Worm (Caenorhabditis elegans): Measurements from ENCODE around the gene T20D3.6.
A peak's percentile ranks its signal among the peaks of the same experiment; 100 is the strongest.

Gene T20D3.6

ce11 chrIV:9316068-9316681 is 22.9 kb downstream of the T20D3.6 start, which contains the start of the genes F49C12.9 and rpn-7:
F49C12.9 (minus strand) TSS chrIV:9316215.
rpn-7 (plus strand) TSS chrIV:9316631.
- TF ChIP-seq fos-1 (tag; optimal IDR thresholded peaks at IDR 0.05): no peak
- TF ChIP-seq nhr-28 (tag; optimal IDR thresholded peaks at IDR 0.05): no peak
- no peak for TF ChIP-seq eor-1 (tag; optimal IDR thresholded peaks at IDR 0.05)
- no peak for TF ChIP-seq daf-12 (tag; optimal IDR thresholded peaks at IDR 0.05)
- TF ChIP-seq nhr-23 (tag; optimal IDR thresholded peaks at IDR 0.05): no peak
- no peak for TF ChIP-seq ztf-11 (tag; optimal IDR thresholded peaks at IDR 0.05)
- TF ChIP-seq mdl-1 (tag; optimal IDR thresholded peaks at IDR 0.05): no peak
- TF ChIP-seq nhr-67 (tag; optimal IDR thresholded peaks at IDR 0.05): no peak
- TF ChIP-seq nhr-11 (tag; optimal IDR thresholded peaks at IDR 0.05): no peak
- TF ChIP-seq elt-1 (tag; optimal IDR thresholded peaks at IDR 0.05): no peak
- TF ChIP-seq lin-15B (tag; optimal IDR thresholded peaks at IDR 0.05): peak; percentile 5
- no peak for TF ChIP-seq ama-1 (optimal IDR thresholded peaks at IDR 0.05)
- TF ChIP-seq fkh-2 (tag; optimal IDR thresholded peaks at IDR 0.05): no peak
- TF ChIP-seq aly-2 (tag; optimal IDR thresholded peaks at IDR 0.05): no peak
- no peak for TF ChIP-seq nhr-12 (tag; optimal IDR thresholded peaks at IDR 0.05)
- peak; percentile 61 for TF ChIP-seq lin-39 (tag; optimal IDR thresholded peaks at IDR 0.05)
- TF ChIP-seq pqm-1 (tag; optimal IDR thresholded peaks at IDR 0.05): no peak
- TF ChIP-seq mml-1 (tag; optimal IDR thresholded peaks at IDR 0.05): no peak
- TF ChIP-seq nhr-43 (tag; optimal IDR thresholded peaks at IDR 0.05; ENCODE audit: poor library complexity, severe bottlenecking): peak; percentile 8
- no peak for TF ChIP-seq ztf-4 (tag; optimal IDR thresholded peaks at IDR 0.05)
- TF ChIP-seq unc-62 (GFP tag; optimal IDR thresholded peaks at IDR 0.05): no peak
- no peak for TF ChIP-seq nhr-77 (tag; optimal IDR thresholded peaks at IDR 0.05)
- no peak for TF ChIP-seq ceh-9 (tag; optimal IDR thresholded peaks at IDR 0.05)
- no peak for TF ChIP-seq sea-2 (GFP tag; optimal IDR thresholded peaks at IDR 0.05)
- no peak for TF ChIP-seq nhr-237 (tag; optimal IDR thresholded peaks at IDR 0.05)
- no peak for TF ChIP-seq jun-1 (tag; optimal IDR thresholded peaks at IDR 0.05)
- no peak for TF ChIP-seq lsy-12 (tag; optimal IDR thresholded peaks at IDR 0.05)
- TF ChIP-seq pha-4 (tag; optimal IDR thresholded peaks at IDR 0.05): peak; percentile 52
- TF ChIP-seq R02D3.7 (tag; optimal IDR thresholded peaks at IDR 0.05): no peak
- TF ChIP-seq egl-5 (tag; optimal IDR thresholded peaks at IDR 0.05): peak; percentile 48
- no peak for TF ChIP-seq unc-39 (tag; optimal IDR thresholded peaks at IDR 0.05)
- TF ChIP-seq egl-27 (tag; optimal IDR thresholded peaks at IDR 0.05): no peak
- TF ChIP-seq ceh-16 (tag; optimal IDR thresholded peaks at IDR 0.05): no peak
- TF ChIP-seq fkh-10 (GFP tag; optimal IDR thresholded peaks at IDR 0.05): no peak
- TF ChIP-seq zag-1 (tag; optimal IDR thresholded peaks at IDR 0.05): no peak
- TF ChIP-seq tbx-2 (tag; optimal IDR thresholded peaks at IDR 0.05): no peak
- peak; percentile 56 for TF ChIP-seq nfya-1 (tag; optimal IDR thresholded peaks at IDR 0.05; ENCODE audit: insufficient read depth)
- TF ChIP-seq ceh-82 (tag; optimal IDR thresholded peaks at IDR 0.05): no peak
- TF ChIP-seq ceh-28 (tag; optimal IDR thresholded peaks at IDR 0.05): no peak
- peak; percentile 99 for TF ChIP-seq skn-1 (tag; optimal IDR thresholded peaks at IDR 0.05)
- TF ChIP-seq nhr-25 (tag; optimal IDR thresholded peaks at IDR 0.05): no peak
- peak; percentile 68 for TF ChIP-seq hmg-11 (tag; optimal IDR thresholded peaks at IDR 0.05)
- no peak for TF ChIP-seq nhr-76 (tag; optimal IDR thresholded peaks at IDR 0.05)
- TF ChIP-seq elt-3 (tag; optimal IDR thresholded peaks at IDR 0.05): no peak
- TF ChIP-seq snpc-4 (tag; optimal IDR thresholded peaks at IDR 0.05): peak; percentile 47
- no peak for TF ChIP-seq ZK546.5 (tag; optimal IDR thresholded peaks at IDR 0.05)
- peak; percentile 24 for TF ChIP-seq elt-2 (tag; optimal IDR thresholded peaks at IDR 0.05)
